Worm (Caenorhabditis elegans): ENCODE measurements around the gene F10G7.12.

Gene F10G7.12

ce11 chrII:4698266-4698771, 8.7 kb downstream of the F10G7.12 start, which contains the start of the genes rpn-5 and scc-1:
rpn-5 (minus strand) TSS chrII:4698427.
scc-1 (plus strand) TSS chrII:4698721.
- TF ChIP-seq unc-42 (tag; optimal IDR thresholded peaks at IDR 0.05) (peak; percentile 3), nfya-1 (tag; optimal IDR thresholded peaks at IDR 0.05) (peak; percentile 85), sdc-2 (tag; optimal IDR thresholded peaks at IDR 0.05) (no peak), syd-9 (tag; optimal IDR thresholded peaks at IDR 0.05) (no peak), unc-55 (GFP tag; optimal IDR thresholded peaks at IDR 0.05) (peak; percentile 97), ref-2 (tag; optimal IDR thresholded peaks at IDR 0.05) (peak; percentile 21), tbx-2 (tag; optimal IDR thresholded peaks at IDR 0.05) (peak; percentile 25), elt-2 (tag; optimal IDR thresholded peaks at IDR 0.05) (no peak), pax-1 (tag; optimal IDR thresholded peaks at IDR 0.05) (peak; percentile 33), ceh-30 (tag; optimal IDR thresholded peaks at IDR 0.05) (no peak)

- TF ChIP-seq F13H6.1 (tag; optimal IDR thresholded peaks at IDR 0.05) (peak; percentile 60), K09A11.1 (tag; optimal IDR thresholded peaks at IDR 0.05; ENCODE audit: insufficient read depth) (peak; percentile 3), fax-1 (tag; optimal IDR thresholded peaks at IDR 0.05) (peak; percentile 45), tbx-7 (tag; optimal IDR thresholded peaks at IDR 0.05) (peak; percentile 41), fkh-6 (tag; optimal IDR thresholded peaks at IDR 0.05) (peak; percentile 41), ztf-16 (tag; optimal IDR thresholded peaks at IDR 0.05) (peak; percentile 51), zip-5 (tag; optimal IDR thresholded peaks at IDR 0.05) (peak; percentile 56), unc-86 (tag; optimal IDR thresholded peaks at IDR 0.05) (peak; percentile 77), eyg-1 (tag; optimal IDR thresholded peaks at IDR 0.05) (peak; percentile 26), unc-42 (tag; optimal IDR thresholded peaks at IDR 0.05) (peak; percentile 70), pha-2 (tag; optimal IDR thresholded peaks at IDR 0.05) (peak; percentile 17), ets-4 (tag; optimal IDR thresholded peaks at IDR 0.05) (peak; percentile 19), lin-11 (tag; optimal IDR thresholded peaks at IDR 0.05) (peak; percentile 35), ceh-31 (tag; optimal IDR thresholded peaks at IDR 0.05) (peak; percentile 86), pat-9 (tag; optimal IDR thresholded peaks at IDR 0.05) (peak; percentile 33), ceh-14 (tag; optimal IDR thresholded peaks at IDR 0.05) (peak; percentile 91), T23F11.4 (GFP tag; optimal IDR thresholded peaks at IDR 0.05) (peak; percentile 47), tbx-2 (tag; optimal IDR thresholded peaks at IDR 0.05) (peak; percentile 91), gmeb-2 (tag; optimal IDR thresholded peaks at IDR 0.05) (peak; percentile 59), ceh-6 (GFP tag; optimal IDR thresholded peaks at IDR 0.05) (peak; percentile 44), sox-4 (tag; optimal IDR thresholded peaks at IDR 0.05) (peak; percentile 63), dmd-4 (tag; optimal IDR thresholded peaks at IDR 0.05; ENCODE audit: borderline replicate concordance) (peak; percentile 64), pqm-1 (tag; optimal IDR thresholded peaks at IDR 0.05) (peak; percentile 60), hlh-8 (tag; optimal IDR thresholded peaks at IDR 0.05) (peak; percentile 65), rnt-1 (tag; optimal IDR thresholded peaks at IDR 0.05) (peak; percentile 55), ttx-3 (tag; optimal IDR thresholded peaks at IDR 0.05) (peak; percentile 60), ceh-19 (GFP tag; optimal IDR thresholded peaks at IDR 0.05) (peak; percentile 61), unc-3 (GFP tag; conservative IDR thresholded peaks at IDR 0.05) (0 out of 2 replicates have a peak, but pooled peaks have one; percentile 20), unc-3 (tag; optimal IDR thresholded peaks at IDR 0.05) (peak; percentile 73), C38D4.7 (GFP tag; optimal IDR thresholded peaks at IDR 0.05) (peak; percentile 3), ceh-2 (tag; optimal IDR thresholded peaks at IDR 0.05) (peak; percentile 66), C08G9.2 (tag; optimal IDR thresholded peaks at IDR 0.05) (peak; percentile 73), nfya-1 (tag; optimal IDR thresholded peaks at IDR 0.05) (peak; percentile 78), che-1 (tag; optimal IDR thresholded peaks at IDR 0.05) (peak; percentile 51), Y22D7AL.16 (tag; optimal IDR thresholded peaks at IDR 0.05) (peak; percentile 8), ceh-48 (tag; optimal IDR thresholded peaks at IDR 0.05) (peak; percentile 16), ref-2 (tag; optimal IDR thresholded peaks at IDR 0.05) (peak; percentile 85), lim-6 (tag; optimal IDR thresholded peaks at IDR 0.05) (peak; percentile 35), ceh-34 (tag; optimal IDR thresholded peaks at IDR 0.05) (peak; percentile 75), ceh-18 (tag; optimal IDR thresholded peaks at IDR 0.05) (peak; percentile 73)
Measured at ce11 chrII:4701482-4702119, 12.0 kb downstream of the F10G7.12 start, which contains the start of gene unc-85. unc-85 (plus strand) TSS chrII:4702069.
